Worm (Caenorhabditis elegans) whole organism, L4 larva: ENCODE measurements around the gene C46F9.6.

ENCODE experiments used
- daf-8 ChIP-seq: fragments of 200-800 bp; sonication (Bioruptor generic); IDR thresholded peaks from 2 replicates; pipeline ENCODE4 v1.3.6; 2022; ENCODE audit warnings: missing genetic modification characterization, missing compliant biosample characterization
- egl-27 ChIP-seq: sonication (generic microtip); optimal IDR thresholded peaks from 3 replicates; lab custom pipeline; 2017; ENCODE audit warnings: missing biosample characterization, missing genetic modification reagents, missing genetic modification characterization
- nhr-10 ChIP-seq: fragments of 150-350 bp; optimal IDR thresholded peaks from 2 replicates; lab custom pipeline; 2014; ENCODE audit warnings: missing biosample characterization, missing genetic modification characterization
- nhr-11 ChIP-seq: fragments of 150-350 bp; optimal IDR thresholded peaks from 2 replicates; lab custom pipeline; 2014; ENCODE audit warnings: missing biosample characterization, missing genetic modification characterization
- pha-4 ChIP-seq, 2 experiments: fragments of 150-350 bp in 1 of 2; fragments of 200-800 bp in 1 of 2; sonication (Bioruptor generic) in 1 of 2; IDR thresholded peaks in 1 of 2; optimal IDR thresholded peaks in 1 of 2; 2 replicates each; pipeline versions ENCODE4 v1.3.6 to Lab custom; 2014 to 2022; ENCODE audit warnings: missing genetic modification characterization in 2 of 2, missing genetic modification reagents in 2 of 2, missing biosample characterization in 1 of 2, missing compliant biosample characterization in 1 of 2
- ztf-11 ChIP-seq: fragments of 150-350 bp; optimal IDR thresholded peaks from 2 replicates; lab custom pipeline; 2014; ENCODE audit warnings: missing biosample characterization, missing genetic modification characterization

- TF ChIP-seq nhr-10 (tag; lab: Kevin White, UChicago), result no peak
- no peak for TF ChIP-seq egl-27 (tag; lab: Kevin White, UChicago)
- no peak for TF ChIP-seq daf-8 (GFP tag; lab: Robert Waterston, UW)
- TF ChIP-seq pha-4 (GFP tag; IDR thresholded peaks at IDR 0.05; lab: Robert Waterston, UW), result no peak
- no peak for TF ChIP-seq pha-4 (tag; optimal IDR thresholded peaks at IDR 0.05; lab: Kevin White, UChicago)
- TF ChIP-seq nhr-11 (tag; lab: Kevin White, UChicago), result no peak
- TF ChIP-seq ztf-11 (tag; lab: Kevin White, UChicago), result no peak
Observed at ce11 chrII:1870875-1871592, 27.0 kb upstream of the C46F9.6 start, which contains the start of gene math-10.
